Worm (Caenorhabditis elegans) whole organism, L4/young adult: ENCODE results near the gene rsa-2.
A peak's percentile ranks its signal among the peaks of the same experiment; 100 is the strongest.

ENCODE experiments used
- W03F9.2 ChIP-seq: fragments of 150-350 bp; optimal IDR thresholded peaks from 2 replicates; lab custom pipeline; 2014; ENCODE audit warnings: missing biosample characterization, missing genetic modification characterization
- dao-5 ChIP-seq: sonication (generic microtip); optimal IDR thresholded peaks from 2 replicates; lab custom pipeline; 2016; ENCODE audit warnings: missing genotype, missing genetic modification characterization, moderate library complexity, missing compliant biosample characterization
- him-1 ChIP-seq: sonication (generic microtip); optimal IDR thresholded peaks from 2 replicates; lab custom pipeline; 2016; ENCODE audit warnings: missing genotype, missing genetic modification reagents, missing genetic modification characterization, missing compliant biosample characterization

Gene rsa-2

ce11 chrIII:11054032-11054431 lies 9.2 kb upstream of the rsa-2 start:
- TF ChIP-seq W03F9.2 (tag; lab: Kevin White, UChicago), result no peak
- TF ChIP-seq him-1 (tag; lab: Kevin White, UChicago), result no peak
- no peak for TF ChIP-seq dao-5

ce11 chrIII:11054532-11055265 lies 8.6 kb upstream of the rsa-2 start:
- TF ChIP-seq him-1 (tag; lab: Kevin White, UChicago), result no peak
- no peak for TF ChIP-seq W03F9.2 (tag; lab: Kevin White, UChicago)
- TF ChIP-seq dao-5, result no peak

DNA sequence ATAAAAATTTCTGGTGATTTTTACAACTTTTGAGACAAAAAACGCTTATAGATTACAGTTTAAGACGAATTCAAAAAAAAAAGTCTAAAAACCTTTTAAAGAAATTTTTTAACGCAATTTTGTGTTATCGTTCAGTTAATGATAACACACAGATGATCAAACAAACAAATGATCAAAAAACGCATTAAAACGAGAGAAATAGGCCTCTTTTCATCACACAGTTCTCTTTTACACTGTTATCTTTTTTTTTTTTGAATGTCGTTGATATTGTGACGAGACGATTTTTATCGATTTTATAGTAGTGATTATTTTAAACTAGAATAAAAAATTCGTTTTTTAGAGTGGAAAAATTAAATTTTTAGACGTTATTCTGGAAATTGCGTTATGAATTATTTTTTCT lies 3.5 kb upstream of the rsa-2 start:
- TF ChIP-seq him-1 (tag; lab: Kevin White, UChicago) (no peak), dao-5 (no peak), W03F9.2 (tag; lab: Kevin White, UChicago) (peak; percentile 36)

DNA sequence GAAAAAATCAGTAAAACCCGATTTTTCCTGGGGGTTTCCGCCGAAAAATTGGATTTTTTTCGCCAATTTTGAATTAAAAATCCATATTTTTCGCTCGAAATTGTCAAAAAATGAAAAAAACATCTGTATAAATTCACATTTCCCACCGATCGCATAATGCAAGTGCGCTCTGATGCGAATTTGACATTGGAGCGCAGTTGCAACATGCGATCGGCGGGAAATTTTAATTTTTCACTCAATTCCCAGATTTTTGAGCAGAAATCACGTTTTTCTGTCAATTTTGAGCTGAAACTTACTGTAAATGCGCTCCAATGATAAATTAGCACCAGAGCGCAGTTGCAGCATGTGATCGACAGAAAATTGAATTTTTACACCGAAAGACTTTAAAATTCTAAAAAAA lies 1.3 kb downstream of the rsa-2 start:
- TF ChIP-seq dao-5 (no peak), him-1 (tag; lab: Kevin White, UChicago) (no peak), W03F9.2 (tag; lab: Kevin White, UChicago) (no peak)

DNA sequence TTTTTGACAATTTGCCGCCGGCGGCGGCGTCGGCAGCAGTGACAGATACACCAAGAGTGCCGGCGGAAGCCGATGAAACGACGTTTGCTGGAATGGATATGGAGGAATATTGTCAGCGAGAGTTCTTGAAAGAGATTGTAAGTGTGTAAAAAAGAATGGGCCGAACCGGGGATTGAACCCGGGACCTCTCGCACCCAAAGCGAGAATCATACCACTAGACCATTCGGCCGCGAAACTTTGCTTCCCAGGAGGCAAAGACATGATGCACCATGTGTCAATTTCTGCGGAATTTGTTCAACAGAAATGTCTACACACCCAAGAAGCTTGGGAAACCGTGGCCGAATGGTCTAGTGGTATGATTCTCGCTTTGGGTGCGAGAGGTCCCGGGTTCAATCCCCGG lies 3.4 kb downstream of the rsa-2 start:
- TF ChIP-seq dao-5 (no peak), him-1 (tag; lab: Kevin White, UChicago) (peak; percentile 81), W03F9.2 (tag; lab: Kevin White, UChicago) (peak; percentile 74)

- no peak for TF ChIP-seq dao-5
- TF ChIP-seq him-1 (tag; lab: Kevin White, UChicago), result no peak
- TF ChIP-seq W03F9.2 (tag; lab: Kevin White, UChicago), result no peak
Measured at ce11 chrIII:11068553-11068952, 5.3 kb downstream of the rsa-2 start, which contains the start of gene W09D6.1. Gene W09D6.1, plus strand, starts transcription at chrIII:11068853.

- TF ChIP-seq him-1 (tag; lab: Kevin White, UChicago), result no peak
- no peak for TF ChIP-seq W03F9.2 (tag; lab: Kevin White, UChicago)
- TF ChIP-seq dao-5, result no peak
Measured at ce11 chrIII:11069265-11069664, 6.0 kb downstream of the rsa-2 start.

DNA sequence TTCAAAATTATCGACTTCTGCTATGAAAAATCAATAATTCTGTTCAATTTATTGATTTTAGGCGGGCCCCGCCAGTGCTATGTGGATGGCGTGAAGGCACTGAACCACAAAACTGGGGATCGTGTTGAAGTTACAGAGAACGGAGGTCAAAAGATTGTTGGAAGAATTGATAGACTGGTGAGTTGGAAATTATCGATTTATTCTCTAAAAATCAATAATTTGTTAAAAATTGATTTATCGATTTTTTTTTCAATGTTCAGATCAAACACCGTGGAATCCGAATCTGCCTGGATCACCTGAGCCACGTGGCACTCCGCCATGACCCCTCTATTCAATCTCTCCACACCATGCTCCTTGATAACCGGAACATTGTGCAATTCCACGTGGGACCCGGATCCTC lies 6.9 kb downstream of the rsa-2 start:
- no peak for TF ChIP-seq dao-5
- TF ChIP-seq him-1 (tag; lab: Kevin White, UChicago), result no peak
- no peak for TF ChIP-seq W03F9.2 (tag; lab: Kevin White, UChicago)

ce11 chrIII:11074214-11074613 lies 10.9 kb downstream of the rsa-2 start, which contains the start of gene str-261:
Gene str-261, plus strand, starts transcription at chrIII:11074514.
- no peak for TF ChIP-seq dao-5
- no peak for TF ChIP-seq him-1 (tag; lab: Kevin White, UChicago)
- TF ChIP-seq W03F9.2 (tag; lab: Kevin White, UChicago), result no peak

DNA sequence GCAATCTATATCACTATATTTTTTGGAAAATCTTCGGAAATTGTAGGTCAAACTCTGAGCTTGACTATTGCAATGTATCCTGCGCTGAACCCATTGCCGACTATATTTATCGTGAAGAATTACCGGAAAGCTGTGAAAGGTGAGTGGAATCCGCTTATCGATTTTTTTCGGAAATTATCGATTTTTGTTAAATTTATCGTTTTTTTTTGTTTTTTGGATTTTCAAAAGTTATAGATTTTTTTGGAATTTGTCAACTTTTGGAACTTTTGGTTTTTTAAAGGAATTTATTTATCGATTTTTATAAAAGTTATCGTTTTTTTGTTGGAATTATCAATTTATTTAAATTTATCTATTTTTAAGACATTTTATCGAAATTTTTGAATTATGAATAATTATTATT lies 13.5 kb downstream of the rsa-2 start:
- TF ChIP-seq him-1 (tag; lab: Kevin White, UChicago) (no peak), W03F9.2 (tag; lab: Kevin White, UChicago) (no peak), dao-5 (no peak)

ce11 chrIII:11077404-11077803 lies 14.1 kb downstream of the rsa-2 start, which contains the start of gene str-246:
Gene str-246, plus strand, starts transcription at chrIII:11077704.
- no peak for TF ChIP-seq W03F9.2 (tag; lab: Kevin White, UChicago)
- no peak for TF ChIP-seq dao-5
- TF ChIP-seq him-1 (tag; lab: Kevin White, UChicago), result no peak

DNA sequence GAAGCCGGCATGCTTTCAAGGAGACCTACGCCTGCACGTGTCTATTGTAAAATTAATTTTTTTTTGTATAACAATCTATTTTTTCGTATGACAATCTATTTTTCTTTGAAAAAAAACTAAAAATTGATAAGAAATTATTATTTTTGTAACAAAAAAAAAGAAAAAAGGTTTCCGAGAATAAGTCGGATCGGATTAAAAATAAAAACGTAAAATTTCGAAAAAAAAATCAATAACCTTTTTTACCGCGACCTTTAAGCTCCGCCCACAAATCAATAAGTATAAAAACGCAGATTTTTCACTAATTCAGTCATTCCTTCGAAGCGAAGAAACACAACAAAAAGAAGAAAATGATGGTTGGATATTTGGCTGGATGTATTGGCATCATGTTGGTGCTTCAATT lies 16.2 kb downstream of the rsa-2 start, which contains the start of gene W09D6.4:
TSS of gene W09D6.4 (plus strand) at position 301 of the 400 bp plus-strand sequence.
- TF ChIP-seq dao-5, result no peak
- no peak for TF ChIP-seq W03F9.2 (tag; lab: Kevin White, UChicago)
- TF ChIP-seq him-1 (tag; lab: Kevin White, UChicago), result no peak

ce11 chrIII:11082604-11083003 lies 19.3 kb downstream of the rsa-2 start:
- TF ChIP-seq dao-5 (no peak), W03F9.2 (tag; lab: Kevin White, UChicago) (no peak), him-1 (tag; lab: Kevin White, UChicago) (no peak)

ce11 chrIII:11083993-11084392 lies 20.7 kb downstream of the rsa-2 start:
- TF ChIP-seq him-1 (tag; lab: Kevin White, UChicago) (no peak), W03F9.2 (tag; lab: Kevin White, UChicago) (no peak), dao-5 (no peak)

- TF ChIP-seq W03F9.2 (tag; lab: Kevin White, UChicago) (peak; percentile 24), dao-5 (no peak)
Measured at ce11 chrIII:11087442-11087841, 24.2 kb downstream of the rsa-2 start.
